Fruit fly (Drosophila melanogaster): ENCODE results near the gene CG4955.

Gene CG4955

DNA sequence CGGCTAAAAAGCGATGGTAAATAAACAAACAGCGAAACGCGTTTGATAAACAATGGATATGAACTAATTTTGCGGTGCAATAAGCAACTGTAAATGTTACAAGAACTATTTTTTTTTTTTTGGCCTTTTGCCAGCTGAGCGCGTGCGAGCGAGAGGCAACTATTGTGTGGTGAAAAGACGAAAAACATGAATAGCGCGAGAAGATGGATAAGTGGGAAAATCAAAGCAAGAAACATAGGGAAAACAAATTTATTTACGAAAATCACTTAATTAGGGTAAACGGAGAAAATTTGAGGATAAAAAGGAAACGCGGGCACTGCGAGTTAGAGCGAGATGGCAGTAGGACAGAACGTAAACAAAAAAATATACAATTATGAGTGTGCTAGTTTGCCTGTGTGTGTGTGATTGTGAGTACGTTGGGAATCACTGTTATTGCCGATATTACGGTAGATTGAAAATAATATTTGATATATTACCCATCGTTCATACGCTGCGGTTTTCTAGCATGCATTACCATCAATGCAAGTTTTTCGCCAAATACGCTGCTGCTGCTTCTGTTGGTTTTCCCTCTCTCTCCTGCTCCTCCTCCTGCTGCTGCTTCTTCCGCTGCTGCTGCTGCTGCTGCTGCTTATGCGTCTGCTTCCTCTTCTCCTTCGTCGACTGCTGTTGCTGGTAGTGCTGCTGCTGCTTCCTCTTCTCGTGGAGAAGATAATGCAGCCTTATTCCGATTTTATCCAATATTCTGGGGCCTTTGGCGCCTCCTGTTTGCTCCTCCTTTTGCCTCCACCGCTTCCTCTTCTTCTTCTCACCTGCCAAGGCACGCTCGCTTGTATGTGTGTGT is 4.6 kb upstream of the CG4955 start:
- TF ChIP-seq CG11902 (GFP tag; optimal IDR thresholded peaks at IDR 0.05) (no peak), CG8632 (GFP tag; optimal IDR thresholded peaks at IDR 0.05) (no peak), CG15336 (GFP tag; IDR thresholded peaks at IDR 0.05) (no peak), esn (GFP tag; optimal IDR thresholded peaks at IDR 0.05) (no peak), OdsH (GFP tag; optimal IDR thresholded peaks at IDR 0.05) (no peak), fd85E (GFP tag; optimal IDR thresholded peaks at IDR 0.05) (no peak), Hr38 (GFP tag; optimal IDR thresholded peaks at IDR 0.05) (no peak), CG34406 (GFP tag; optimal IDR thresholded peaks at IDR 0.05) (no peak), salr (GFP tag; optimal IDR thresholded peaks at IDR 0.05) (no peak), fd59A (GFP tag; optimal IDR thresholded peaks at IDR 0.05) (no peak), CG11294 (GFP tag; IDR thresholded peaks at IDR 0.05) (no peak), CG6808 (GFP tag; optimal IDR thresholded peaks at IDR 0.05) (no peak), Sox102F (GFP tag; optimal IDR thresholded peaks at IDR 0.05) (no peak), CG32006 (GFP tag; optimal IDR thresholded peaks at IDR 0.05) (no peak), Lpt (GFP tag; optimal IDR thresholded peaks at IDR 0.05) (no peak), dsx (GFP tag; optimal IDR thresholded peaks at IDR 0.05; ENCODE audit: poor library complexity, severe bottlenecking) (no peak), fkh (GFP tag; optimal IDR thresholded peaks at IDR 0.05) (no peak)

- TF ChIP-seq Blimp-1 (GFP tag; optimal IDR thresholded peaks at IDR 0.05) = no peak
- TF ChIP-seq Ets96B (tag; optimal IDR thresholded peaks at IDR 0.05) = no peak
- TF ChIP-seq CG6792 (GFP tag; optimal IDR thresholded peaks at IDR 0.05) = no peak
- TF ChIP-seq CG10669 (GFP tag; optimal IDR thresholded peaks at IDR 0.05) = no peak
- no peak for TF ChIP-seq OdsH (GFP tag; optimal IDR thresholded peaks at IDR 0.05)
- no peak for TF ChIP-seq Sox15 (GFP tag; optimal IDR thresholded peaks at IDR 0.05)
- TF ChIP-seq CG3032 (tag; optimal IDR thresholded peaks at IDR 0.05) = no peak
- TF ChIP-seq CG4318 (GFP tag; optimal IDR thresholded peaks at IDR 0.05) = no peak
- TF ChIP-seq CG6276 (GFP tag; optimal IDR thresholded peaks at IDR 0.05) = no peak
- TF ChIP-seq Gug (GFP tag; IDR thresholded peaks at IDR 0.05) = no peak
- no peak for TF ChIP-seq fd59A (GFP tag; optimal IDR thresholded peaks at IDR 0.05)
- peak in 1 of 2 experiments; percentile 34 for TF ChIP-seq ss (GFP tag; optimal IDR thresholded peaks at IDR 0.05)
- TF ChIP-seq achi (GFP tag; optimal IDR thresholded peaks at IDR 0.05) = no peak
- no peak for TF ChIP-seq CG11294 (GFP tag; IDR thresholded peaks at IDR 0.05)
- TF ChIP-seq esn (GFP tag; optimal IDR thresholded peaks at IDR 0.05) = no peak
- no peak for TF ChIP-seq Ets21C (GFP tag; optimal IDR thresholded peaks at IDR 0.05)
- TF ChIP-seq vri (GFP tag; optimal IDR thresholded peaks at IDR 0.05) = no peak
- no peak for TF ChIP-seq CG10631 (GFP tag; optimal IDR thresholded peaks at IDR 0.05)
- TF ChIP-seq CG31627 (GFP tag; optimal IDR thresholded peaks at IDR 0.05) = peak; percentile 21
- no peak for TF ChIP-seq salr (GFP tag; optimal IDR thresholded peaks at IDR 0.05)
- TF ChIP-seq CG6854 (GFP tag; optimal IDR thresholded peaks at IDR 0.05) = no peak
- peak; percentile 9 for TF ChIP-seq cyc (GFP tag; optimal IDR thresholded peaks at IDR 0.05)
- no peak for TF ChIP-seq CG11902 (GFP tag; optimal IDR thresholded peaks at IDR 0.05)
- TF ChIP-seq CG8319 (GFP tag; optimal IDR thresholded peaks at IDR 0.05) = no peak
- TF ChIP-seq spab (GFP tag; optimal IDR thresholded peaks at IDR 0.05) = no peak
- TF ChIP-seq dac (GFP tag; optimal IDR thresholded peaks at IDR 0.05) = no peak
- TF ChIP-seq CG32006 (GFP tag; optimal IDR thresholded peaks at IDR 0.05) = no peak
- TF ChIP-seq fd85E (GFP tag; optimal IDR thresholded peaks at IDR 0.05) = no peak
- TF ChIP-seq Hr39 (GFP tag; optimal IDR thresholded peaks at IDR 0.05) = no peak
- TF ChIP-seq fkh (GFP tag; optimal IDR thresholded peaks at IDR 0.05) = no peak
- TF ChIP-seq CG9139 (GFP tag; optimal IDR thresholded peaks at IDR 0.05) = no peak
- TF ChIP-seq CG34406 (GFP tag; optimal IDR thresholded peaks at IDR 0.05) = no peak
- no peak for TF ChIP-seq CG11762 (GFP tag; optimal IDR thresholded peaks at IDR 0.05; ENCODE audit: insufficient read depth)
- peak; percentile 68 for TF ChIP-seq CG1621 (tag; optimal IDR thresholded peaks at IDR 0.05)
- TF ChIP-seq acj6 (GFP tag; optimal IDR thresholded peaks at IDR 0.05) = no peak
- peak; percentile 41 for TF ChIP-seq CG6808 (GFP tag; optimal IDR thresholded peaks at IDR 0.05)
- peak; percentile 3 for TF ChIP-seq Sox14 (GFP tag; optimal IDR thresholded peaks at IDR 0.05)
- TF ChIP-seq CG6163 (GFP tag; IDR thresholded peaks at IDR 0.05) = peak; percentile 64
- no peak for TF ChIP-seq CG8119 (GFP tag; IDR thresholded peaks at IDR 0.05)
Measured at dm6 chrX:17077290-17078138, 3.7 kb upstream of the CG4955 start, which contains the start of gene wcy. TSS of gene wcy (minus strand) at chrX:17077897.

All from whole organism, prepupa.